Worm (Caenorhabditis elegans) whole organism, L3 larva: ENCODE data around the gene C06E1.1.

ENCODE experiments used
- ZK546.5 ChIP-seq: sonication (generic microtip); optimal IDR thresholded peaks from 2 replicates; lab custom pipeline; 2017; ENCODE audit warnings: missing biosample characterization, missing genetic modification characterization
- ama-1 ChIP-seq: fragments of 150-350 bp; optimal IDR thresholded peaks from 2 replicates; lab custom pipeline; 2018
- ceh-28 ChIP-seq: fragments of 150-350 bp; optimal IDR thresholded peaks from 2 replicates; lab custom pipeline; 2014; ENCODE audit warnings: missing biosample characterization, missing genetic modification reagents, missing genetic modification characterization
- ceh-9 ChIP-seq: sonication (generic microtip); optimal IDR thresholded peaks from 2 replicates; lab custom pipeline; 2018; ENCODE audit warnings: missing biosample characterization, missing genetic modification characterization
- egl-5 ChIP-seq: fragments of 150-350 bp; optimal IDR thresholded peaks from 2 replicates; lab custom pipeline; 2017; ENCODE audit warnings: missing biosample characterization, missing genetic modification reagents, missing genetic modification characterization, inconsistent platforms
- elt-1 ChIP-seq: fragments of 150-350 bp; optimal IDR thresholded peaks from 2 replicates; lab custom pipeline; 2014; ENCODE audit warnings: missing biosample characterization, missing genetic modification characterization
- eor-1 ChIP-seq, 2 experiments: fragments of 150-350 bp; optimal IDR thresholded peaks; 2 replicates each; lab custom pipeline; 2014 to 2018; ENCODE audit warnings: missing biosample characterization in 2 of 2, missing genetic modification characterization in 2 of 2
- fkh-2 ChIP-seq: fragments of 150-350 bp; optimal IDR thresholded peaks from 2 replicates; lab custom pipeline; 2014; ENCODE audit warnings: missing biosample characterization, missing genetic modification reagents, missing genetic modification characterization
- fos-1 ChIP-seq: fragments of 150-350 bp; optimal IDR thresholded peaks from 2 replicates; lab custom pipeline; 2014; ENCODE audit warnings: missing biosample characterization, missing genetic modification characterization
- hmg-11 ChIP-seq: sonication (generic microtip); optimal IDR thresholded peaks from 2 replicates; lab custom pipeline; 2016; ENCODE audit warnings: missing genetic modification characterization, missing compliant biosample characterization
- jun-1 ChIP-seq: fragments of 150-350 bp; optimal IDR thresholded peaks from 2 replicates; lab custom pipeline; 2014; ENCODE audit warnings: missing biosample characterization, missing genetic modification reagents, missing genetic modification characterization
- lin-15B ChIP-seq: fragments of 150-350 bp; optimal IDR thresholded peaks from 2 replicates; lab custom pipeline; 2014; ENCODE audit warnings: missing biosample characterization, missing genetic modification characterization
- mdl-1 ChIP-seq: fragments of 150-350 bp; optimal IDR thresholded peaks from 2 replicates; lab custom pipeline; 2014; ENCODE audit warnings: missing biosample characterization, missing genetic modification characterization
- mml-1 ChIP-seq: fragments of 150-350 bp; sonication (generic microtip); optimal IDR thresholded peaks from 3 replicates; lab custom pipeline; 2014; ENCODE audit warnings: missing biosample characterization, missing genetic modification characterization
- nfya-1 ChIP-seq: sonication (generic microtip); optimal IDR thresholded peaks from 2 replicates; lab custom pipeline; 2017; ENCODE audit warnings: missing genetic modification characterization, mild to moderate bottlenecking, missing compliant biosample characterization, antibody characterized with exemption, moderate library complexity; ENCODE audit not compliant: insufficient read depth
- nhr-11 ChIP-seq: fragments of 150-350 bp; optimal IDR thresholded peaks from 2 replicates; lab custom pipeline; 2014; ENCODE audit warnings: missing biosample characterization, missing genetic modification characterization
- nhr-25 ChIP-seq: sonication (generic microtip); optimal IDR thresholded peaks from 2 replicates; lab custom pipeline; 2017; ENCODE audit warnings: missing biosample characterization, missing genetic modification characterization
- nhr-28 ChIP-seq: fragments of 150-350 bp; optimal IDR thresholded peaks from 2 replicates; lab custom pipeline; 2014; ENCODE audit warnings: missing biosample characterization, missing genetic modification characterization
- nhr-76 ChIP-seq: fragments of 150-350 bp; sonication (generic microtip); optimal IDR thresholded peaks from 5 replicates; lab custom pipeline; 2014; ENCODE audit warnings: missing biosample characterization, missing genetic modification characterization
- pqm-1 ChIP-seq: fragments of 150-350 bp; optimal IDR thresholded peaks from 2 replicates; lab custom pipeline; 2017; ENCODE audit warnings: missing biosample characterization, missing genetic modification characterization, inconsistent platforms
- sea-2 ChIP-seq: fragments of 150-350 bp; sonication (generic microtip); optimal IDR thresholded peaks from 4 replicates; lab custom pipeline; 2014; ENCODE audit warnings: missing biosample characterization, missing genetic modification reagents, missing genetic modification characterization

C06E1.1 gene

DNA sequence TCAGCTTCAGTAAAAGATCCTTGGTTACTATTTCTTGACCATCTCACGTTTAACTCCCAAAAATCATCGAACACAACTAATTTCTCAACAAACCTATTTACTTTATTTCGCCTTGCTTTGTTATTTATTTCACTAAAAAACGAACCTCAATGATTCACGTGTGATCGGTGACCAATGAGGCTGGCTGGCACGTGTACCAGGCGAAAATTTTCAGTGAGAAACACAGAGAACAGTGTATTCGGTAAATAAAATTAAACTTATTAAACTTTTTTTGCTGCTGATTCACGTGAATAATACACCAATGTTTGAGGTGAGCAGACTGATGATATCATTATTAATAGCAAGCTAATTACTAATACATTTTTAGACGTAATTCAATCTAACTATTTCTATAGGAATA lies 49.8 kb downstream of the C06E1.1 start:
- TF ChIP-seq nfya-1 (tag; lab: Kevin White, UChicago) = peak; percentile 5
- peak; percentile 71 for TF ChIP-seq mml-1 (tag; lab: Kevin White, UChicago)
- TF ChIP-seq ceh-28 (tag; lab: Kevin White, UChicago) = no peak
- TF ChIP-seq jun-1 = no peak
- TF ChIP-seq elt-1 (tag; lab: Kevin White, UChicago) = no peak
- no peak for TF ChIP-seq lin-15B (tag; lab: Kevin White, UChicago)
- TF ChIP-seq nhr-25 (tag; lab: Kevin White, UChicago) = peak; percentile 7
- no peak for TF ChIP-seq nhr-76

DNA sequence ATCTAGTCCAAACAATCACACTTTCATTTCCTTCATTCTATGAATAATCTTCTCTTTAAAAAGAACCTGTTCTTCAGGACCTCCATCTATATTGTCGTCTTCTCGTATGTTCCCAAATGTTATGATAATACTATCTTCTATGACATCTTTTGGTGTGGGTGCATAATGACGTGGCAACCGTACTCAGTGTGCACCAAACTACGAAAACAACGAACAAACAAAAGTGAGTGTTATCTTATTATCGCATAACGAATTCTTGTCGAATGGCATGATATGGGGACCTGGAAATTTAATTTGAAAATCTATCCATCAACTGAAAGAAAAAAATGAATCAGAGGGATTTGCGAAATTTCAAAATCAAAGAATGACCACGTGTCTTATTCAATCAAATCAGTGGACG lies 50.4 kb downstream of the C06E1.1 start:
- no peak for TF ChIP-seq fos-1 (tag; lab: Kevin White, UChicago)
- no peak for TF ChIP-seq mml-1 (tag; lab: Kevin White, UChicago)
- no peak for TF ChIP-seq ama-1
- no peak for TF ChIP-seq pqm-1 (tag; lab: Kevin White, UChicago)
- TF ChIP-seq eor-1 (tag; optimal IDR thresholded peaks at IDR 0.05; lab: Kevin White, UChicago) = no peak
- TF ChIP-seq hmg-11 (tag; lab: Kevin White, UChicago) = no peak
- no peak for TF ChIP-seq mdl-1 (tag; lab: Kevin White, UChicago)
- TF ChIP-seq nhr-11 = no peak
- no peak for TF ChIP-seq sea-2
- TF ChIP-seq ceh-9 (tag; lab: Kevin White, UChicago) = no peak
- TF ChIP-seq fkh-2 = no peak
- no peak for TF ChIP-seq egl-5 (tag; lab: Kevin White, UChicago)
- TF ChIP-seq ZK546.5 = no peak
- no peak for TF ChIP-seq nhr-28 (tag; lab: Kevin White, UChicago)
- TF ChIP-seq, all 47 proteins: peak for 0
